Worm (Caenorhabditis elegans): ENCODE results near the gene ttr-49.
A peak's percentile ranks its signal among the peaks of the same experiment; 100 is the strongest.

The ttr-49 gene

ce11 chrV:9342965-9343628 lies 13.2 kb downstream of the ttr-49 start:
- TF ChIP-seq ama-1 (optimal IDR thresholded peaks at IDR 0.05) (peak; percentile 75), sma-9 (GFP tag; optimal IDR thresholded peaks at IDR 0.05) (no peak), sma-9 (tag; optimal IDR thresholded peaks at IDR 0.05) (no peak), nhr-77 (tag; optimal IDR thresholded peaks at IDR 0.05) (no peak), lsy-2 (tag; optimal IDR thresholded peaks at IDR 0.05) (peak in 1 of 2 experiments; percentile 17), unc-55 (GFP tag; optimal IDR thresholded peaks at IDR 0.05) (peak; percentile 1), gmeb-1 (tag; optimal IDR thresholded peaks at IDR 0.05) (peak; percentile 29), ztf-4 (tag; optimal IDR thresholded peaks at IDR 0.05) (peak; percentile 27), aly-2 (tag; optimal IDR thresholded peaks at IDR 0.05) (no peak)

- TF ChIP-seq nhr-129 (tag; optimal IDR thresholded peaks at IDR 0.05) (peak; percentile 42), ceh-16 (tag; optimal IDR thresholded peaks at IDR 0.05) (no peak), nhr-21 (tag; optimal IDR thresholded peaks at IDR 0.05) (no peak), lin-13 (GFP tag; optimal IDR thresholded peaks at IDR 0.05) (peak; percentile 2), sma-9 (GFP tag; optimal IDR thresholded peaks at IDR 0.05) (peak; percentile 31), sma-9 (tag; optimal IDR thresholded peaks at IDR 0.05) (no peak), skn-1 (tag; optimal IDR thresholded peaks at IDR 0.05) (no peak), ama-1 (optimal IDR thresholded peaks at IDR 0.05) (peak; percentile 78), snpc-4 (tag; optimal IDR thresholded peaks at IDR 0.05) (no peak), ztf-4 (tag; optimal IDR thresholded peaks at IDR 0.05) (no peak), F13H6.1 (tag; optimal IDR thresholded peaks at IDR 0.05) (no peak), nhr-237 (tag; optimal IDR thresholded peaks at IDR 0.05) (no peak), sem-4 (tag; optimal IDR thresholded peaks at IDR 0.05) (no peak), lin-39 (tag; optimal IDR thresholded peaks at IDR 0.05) (no peak), lsy-2 (tag; optimal IDR thresholded peaks at IDR 0.05) (peak in 1 of 2 experiments; percentile 16), nhr-23 (tag; optimal IDR thresholded peaks at IDR 0.05) (no peak), sma-3 (GFP tag; optimal IDR thresholded peaks at IDR 0.05) (peak; percentile 6), elt-3 (tag; optimal IDR thresholded peaks at IDR 0.05) (no peak), dmd-4 (tag; optimal IDR thresholded peaks at IDR 0.05) (no peak), unc-39 (tag; optimal IDR thresholded peaks at IDR 0.05) (no peak), ceh-82 (tag; optimal IDR thresholded peaks at IDR 0.05) (no peak), egl-27 (tag; optimal IDR thresholded peaks at IDR 0.05) (no peak)
Observed at ce11 chrV:9340318-9340717, 16.0 kb downstream of the ttr-49 start.

ce11 chrV:9338452-9338851 lies 17.9 kb downstream of the ttr-49 start:
- TF ChIP-seq nhr-23 (tag; optimal IDR thresholded peaks at IDR 0.05), result no peak
- no peak for TF ChIP-seq elt-1 (tag; optimal IDR thresholded peaks at IDR 0.05)
- TF ChIP-seq aly-2 (tag; optimal IDR thresholded peaks at IDR 0.05), result no peak
- no peak for TF ChIP-seq fos-1 (tag; optimal IDR thresholded peaks at IDR 0.05)
- TF ChIP-seq egl-27 (tag; optimal IDR thresholded peaks at IDR 0.05), result no peak
- TF ChIP-seq nhr-129 (tag; optimal IDR thresholded peaks at IDR 0.05), result peak; percentile 55
- no peak for TF ChIP-seq nhr-21 (tag; optimal IDR thresholded peaks at IDR 0.05)
- no peak for TF ChIP-seq ZK546.5 (tag; optimal IDR thresholded peaks at IDR 0.05)
- TF ChIP-seq elt-3 (tag; optimal IDR thresholded peaks at IDR 0.05), result no peak
- no peak for TF ChIP-seq snpc-4 (tag; optimal IDR thresholded peaks at IDR 0.05)
- no peak for TF ChIP-seq nhr-237 (tag; optimal IDR thresholded peaks at IDR 0.05)
- TF ChIP-seq ama-1 (optimal IDR thresholded peaks at IDR 0.05), result peak; percentile 59
- no peak for TF ChIP-seq skn-1 (tag; optimal IDR thresholded peaks at IDR 0.05)
- TF ChIP-seq Y55F3AM.14 (GFP tag; optimal IDR thresholded peaks at IDR 0.05), result peak; percentile 53
- no peak for TF ChIP-seq sem-4 (tag; optimal IDR thresholded peaks at IDR 0.05)
- TF ChIP-seq ztf-11 (tag; optimal IDR thresholded peaks at IDR 0.05), result no peak
- peak; percentile 51 for TF ChIP-seq sma-3 (GFP tag; optimal IDR thresholded peaks at IDR 0.05)
- TF ChIP-seq ceh-82 (tag; optimal IDR thresholded peaks at IDR 0.05), result no peak
- TF ChIP-seq nhr-10 (tag; optimal IDR thresholded peaks at IDR 0.05), result no peak
- peak; percentile 21 for TF ChIP-seq nhr-25 (tag; optimal IDR thresholded peaks at IDR 0.05)
- no peak for TF ChIP-seq lsy-2 (tag; optimal IDR thresholded peaks at IDR 0.05)
- TF ChIP-seq sma-9 (GFP tag; optimal IDR thresholded peaks at IDR 0.05), result peak; percentile 44
- no peak for TF ChIP-seq sma-9 (tag; optimal IDR thresholded peaks at IDR 0.05)
- no peak for TF ChIP-seq blmp-1 (tag; optimal IDR thresholded peaks at IDR 0.05; ENCODE audit: insufficient read depth)
- no peak for TF ChIP-seq F13H6.1 (tag; optimal IDR thresholded peaks at IDR 0.05)
- TF ChIP-seq ztf-1 (GFP tag; conservative IDR thresholded peaks at IDR 0.05), result no peak
- no peak for TF ChIP-seq mab-5 (tag; optimal IDR thresholded peaks at IDR 0.05)
- TF ChIP-seq mdl-1 (tag; optimal IDR thresholded peaks at IDR 0.05), result no peak
- no peak for TF ChIP-seq gmeb-1 (tag; optimal IDR thresholded peaks at IDR 0.05)
- TF ChIP-seq nhr-6 (tag; optimal IDR thresholded peaks at IDR 0.05), result peak; percentile 2
- TF ChIP-seq unc-62 (GFP tag; optimal IDR thresholded peaks at IDR 0.05), result no peak
- no peak for TF ChIP-seq unc-55 (GFP tag; optimal IDR thresholded peaks at IDR 0.05)
- TF ChIP-seq R02D3.7 (tag; optimal IDR thresholded peaks at IDR 0.05), result no peak
- TF ChIP-seq lin-11 (tag; optimal IDR thresholded peaks at IDR 0.05), result no peak
- TF ChIP-seq lin-13 (GFP tag; optimal IDR thresholded peaks at IDR 0.05), result no peak
- no peak for TF ChIP-seq alr-1 (tag; optimal IDR thresholded peaks at IDR 0.05)
- TF ChIP-seq C34F6.9 (tag; optimal IDR thresholded peaks at IDR 0.05), result no peak
- TF ChIP-seq lin-39 (tag; optimal IDR thresholded peaks at IDR 0.05), result no peak
- no peak for TF ChIP-seq dmd-4 (tag; optimal IDR thresholded peaks at IDR 0.05)
- no peak for TF ChIP-seq mbf-1 (tag; optimal IDR thresholded peaks at IDR 0.05)
- no peak for TF ChIP-seq ztf-4 (tag; optimal IDR thresholded peaks at IDR 0.05)
- TF ChIP-seq crh-2 (tag; optimal IDR thresholded peaks at IDR 0.05), result no peak
- no peak for TF ChIP-seq nhr-12 (tag; optimal IDR thresholded peaks at IDR 0.05)
- no peak for TF ChIP-seq ceh-16 (tag; optimal IDR thresholded peaks at IDR 0.05)

Measured in whole organism, L2 larva.